Fruit fly (Drosophila melanogaster): ENCODE data around the gene CG42526.

Gene CG42526

DNA sequence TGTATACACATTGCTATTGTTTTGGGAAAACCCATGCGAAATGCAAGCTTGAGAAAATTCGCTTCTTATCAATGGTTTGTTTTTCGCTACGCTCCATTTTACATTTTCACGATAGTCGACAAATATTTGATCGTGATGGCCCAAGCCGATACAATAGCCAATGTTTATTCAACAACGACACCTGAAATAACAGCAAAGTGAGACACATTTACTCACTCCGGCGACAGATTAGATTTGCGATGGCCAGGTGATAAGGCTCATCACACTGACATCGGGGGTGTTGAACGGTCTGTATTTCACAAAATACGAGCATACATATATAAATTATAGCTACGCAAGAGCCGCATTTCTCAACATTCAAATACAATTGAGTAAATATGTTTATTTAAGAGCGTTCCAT lies 38.0 kb downstream of the CG42526 start (continued):
- TF ChIP-seq NfI (GFP tag; optimal IDR thresholded peaks at IDR 0.05) (peak; percentile 38), vfl (GFP tag; optimal IDR thresholded peaks at IDR 0.05) (peak; percentile 19), CG15514 (GFP tag; optimal IDR thresholded peaks at IDR 0.05) (peak; percentile 89), Bgb (GFP tag; IDR thresholded peaks at IDR 0.05; ENCODE audit: partially characterized antibody) (no peak), MBD-R2 (GFP tag; IDR thresholded peaks at IDR 0.05) (peak; percentile 51; the same call in 1 of the 2 replicates), mam (GFP tag; optimal IDR thresholded peaks at IDR 0.05) (peak; percentile 68), caup (GFP tag; optimal IDR thresholded peaks at IDR 0.05; ENCODE audit: severe bottlenecking) (peak; percentile 82), D19B (GFP tag; optimal IDR thresholded peaks at IDR 0.05) (peak; percentile 59), CG17328 (GFP tag; IDR thresholded peaks at IDR 0.05) (peak; percentile 16; the same call in 1 of the 2 replicates), dpn (GFP tag; optimal IDR thresholded peaks at IDR 0.05) (peak in 1 of 2 experiments; percentile 67), CG13775 (GFP tag; optimal IDR thresholded peaks at IDR 0.05) (peak; percentile 20), CG3995 (GFP tag; optimal IDR thresholded peaks at IDR 0.05) (peak; percentile 47), ham (GFP tag; IDR thresholded peaks at IDR 0.05) (peak; percentile 31; the same call in 1 of the 2 replicates), CG11723 (GFP tag; optimal IDR thresholded peaks at IDR 0.05) (peak; percentile 46), CG3407 (GFP tag; optimal IDR thresholded peaks at IDR 0.05) (peak; percentile 44), Hand (GFP tag; optimal IDR thresholded peaks at IDR 0.05) (peak; percentile 3), ATbp (GFP tag; optimal IDR thresholded peaks at IDR 0.05) (peak; percentile 72), C15 (GFP tag; IDR thresholded peaks at IDR 0.05) (no peak; the same call in 2 of the 3 replicates), CG12219 (GFP tag; optimal IDR thresholded peaks at IDR 0.05) (peak; percentile 30), CG6854 (GFP tag; optimal IDR thresholded peaks at IDR 0.05) (peak; percentile 82), Side (GFP tag; optimal IDR thresholded peaks at IDR 0.05) (peak; percentile 86), CG2712 (tag; optimal IDR thresholded peaks at IDR 0.05) (peak; percentile 47), gem (tag; optimal IDR thresholded peaks at IDR 0.05) (peak; percentile 47), ci (GFP tag; IDR thresholded peaks at IDR 0.05) (peak; percentile 50; the same call in 2 of the 3 replicates), Ets97D (GFP tag; optimal IDR thresholded peaks at IDR 0.05) (no peak), gce (GFP tag; IDR thresholded peaks at IDR 0.05) (no peak), crc (GFP tag; optimal IDR thresholded peaks at IDR 0.05) (peak; percentile 76), CG6254 (GFP tag; optimal IDR thresholded peaks at IDR 0.05) (peak; percentile 34), her (GFP tag; optimal IDR thresholded peaks at IDR 0.05) (peak; percentile 71), ems (GFP tag; optimal IDR thresholded peaks at IDR 0.05) (peak; percentile 38), cwo (GFP tag; optimal IDR thresholded peaks at IDR 0.05) (peak; percentile 84), CG13894 (tag; optimal IDR thresholded peaks at IDR 0.05) (peak; percentile 80), CG1529 (GFP tag; optimal IDR thresholded peaks at IDR 0.05) (no peak), E2f1 (GFP tag; IDR thresholded peaks at IDR 0.05) (peak; percentile 24; the same call in 1 of the 2 replicates), D19A (tag; optimal IDR thresholded peaks at IDR 0.05) (peak; percentile 19), NK7.1 (GFP tag; optimal IDR thresholded peaks at IDR 0.05) (peak; percentile 75), CG17186 (GFP tag; optimal IDR thresholded peaks at IDR 0.05) (peak; percentile 38), grau (tag; optimal IDR thresholded peaks at IDR 0.05) (peak; percentile 21), danr (GFP tag; IDR thresholded peaks at IDR 0.05) (no peak), nerfin-1 (tag; optimal IDR thresholded peaks at IDR 0.05) (peak; percentile 56), gcm (GFP tag; optimal IDR thresholded peaks at IDR 0.05) (peak; percentile 18), CG2116 (GFP tag; optimal IDR thresholded peaks at IDR 0.05) (peak; percentile 11), CG32767 (GFP tag; IDR thresholded peaks at IDR 0.05) (no peak), CG33557 (GFP tag; optimal IDR thresholded peaks at IDR 0.05) (peak; percentile 42), prd (optimal IDR thresholded peaks at IDR 0.05) (no peak), prd (GFP tag; IDR thresholded peaks at IDR 0.05) (no peak), Nf-YB (GFP tag; optimal IDR thresholded peaks at IDR 0.05) (no peak), odd (GFP tag; optimal IDR thresholded peaks at IDR 0.05) (peak; percentile 47), run (tag; optimal IDR thresholded peaks at IDR 0.05) (no peak), emc (GFP tag; optimal IDR thresholded peaks at IDR 0.05) (peak; percentile 10)
